Fruit fly (Drosophila melanogaster): ENCODE results near the gene AP-1-2beta.

Gene AP-1-2beta

DNA sequence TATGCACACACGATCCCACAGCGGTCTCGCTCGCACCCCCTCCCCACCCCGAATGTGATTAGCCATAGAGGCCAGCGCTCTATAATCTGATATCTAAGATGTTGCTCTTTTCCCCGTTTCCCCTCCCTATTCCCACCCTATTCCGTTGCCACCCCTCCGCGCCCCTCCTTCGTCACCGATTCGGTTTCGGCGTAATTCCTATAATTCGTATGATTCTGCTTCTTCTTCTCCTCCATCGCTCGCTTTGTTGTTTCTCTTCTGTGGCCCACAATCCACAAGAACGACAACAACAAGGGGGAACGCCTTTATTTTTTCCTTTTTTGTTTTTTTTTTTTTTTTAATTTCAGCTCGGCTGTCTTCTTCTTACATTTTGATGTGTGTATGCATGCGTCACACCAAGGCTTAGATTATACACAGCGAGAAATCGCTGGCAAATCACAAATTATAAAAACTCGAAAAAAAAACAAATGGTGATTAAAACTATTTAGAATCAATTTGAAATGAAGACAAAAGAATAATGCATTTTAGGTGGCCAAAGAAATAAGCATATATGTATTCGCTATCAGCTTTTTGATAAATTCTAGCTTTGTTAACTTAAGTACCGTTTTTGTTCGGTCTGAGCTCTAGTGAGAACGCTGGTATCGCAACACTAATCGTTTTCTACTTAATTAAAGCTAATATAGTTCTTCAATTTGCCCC lies 39.2 kb downstream of the AP-1-2beta start (continued):
- TF ChIP-seq Sox14 (GFP tag; optimal IDR thresholded peaks at IDR 0.05) (peak; percentile 57), CG10669 (GFP tag; optimal IDR thresholded peaks at IDR 0.05) (peak; percentile 56), CG11762 (GFP tag; optimal IDR thresholded peaks at IDR 0.05; ENCODE audit: insufficient read depth) (no peak), CG3032 (tag; optimal IDR thresholded peaks at IDR 0.05) (peak; percentile 45), vri (GFP tag; optimal IDR thresholded peaks at IDR 0.05) (peak; percentile 46), CG15336 (GFP tag; IDR thresholded peaks at IDR 0.05) (no peak; the same call in 1 of the 2 replicates), Ets21C (GFP tag; optimal IDR thresholded peaks at IDR 0.05) (peak; percentile 40), CG8632 (GFP tag; optimal IDR thresholded peaks at IDR 0.05) (peak; percentile 28), Sox15 (GFP tag; optimal IDR thresholded peaks at IDR 0.05) (peak; percentile 17), net (GFP tag; optimal IDR thresholded peaks at IDR 0.05) (peak; percentile 31), esn (GFP tag; optimal IDR thresholded peaks at IDR 0.05) (peak; percentile 66), ss (GFP tag; optimal IDR thresholded peaks at IDR 0.05) (peak; percentile 23 to 40), pdm3 (GFP tag; optimal IDR thresholded peaks at IDR 0.05) (peak; percentile 46), fd85E (GFP tag; optimal IDR thresholded peaks at IDR 0.05) (no peak), CG10631 (GFP tag; optimal IDR thresholded peaks at IDR 0.05) (peak; percentile 51), CG9139 (GFP tag; optimal IDR thresholded peaks at IDR 0.05) (peak; percentile 33), Hr38 (GFP tag; optimal IDR thresholded peaks at IDR 0.05) (no peak), Blimp-1 (GFP tag; optimal IDR thresholded peaks at IDR 0.05) (no peak), OdsH (GFP tag; optimal IDR thresholded peaks at IDR 0.05) (peak; percentile 49), dsx (GFP tag; optimal IDR thresholded peaks at IDR 0.05; ENCODE audit: poor library complexity, severe bottlenecking) (peak; percentile 37), eg (GFP tag; IDR thresholded peaks at IDR 0.05) (peak; percentile 38; the same call in 1 of the 3 replicates), cyc (GFP tag; optimal IDR thresholded peaks at IDR 0.05) (peak; percentile 57), CG11902 (GFP tag; optimal IDR thresholded peaks at IDR 0.05) (no peak), CG34406 (GFP tag; optimal IDR thresholded peaks at IDR 0.05) (peak; percentile 39), Ets96B (tag; optimal IDR thresholded peaks at IDR 0.05) (peak; percentile 30), CG8319 (GFP tag; optimal IDR thresholded peaks at IDR 0.05) (peak; percentile 4), Smox (GFP tag; optimal IDR thresholded peaks at IDR 0.05) (peak; percentile 55), spab (GFP tag; optimal IDR thresholded peaks at IDR 0.05) (peak; percentile 41), Gug (GFP tag; IDR thresholded peaks at IDR 0.05) (no peak), Eip78C (GFP tag) (peak; percentile 82), CG1621 (tag; optimal IDR thresholded peaks at IDR 0.05) (peak; percentile 26), CG8119 (GFP tag; IDR thresholded peaks at IDR 0.05) (0 out of 3 replicates have a peak, but pooled peaks have one; percentile 15), CG6276 (GFP tag; optimal IDR thresholded peaks at IDR 0.05) (no peak), CG7368 (GFP tag; optimal IDR thresholded peaks at IDR 0.05) (peak; percentile 39), Hr39 (GFP tag; optimal IDR thresholded peaks at IDR 0.05) (peak; percentile 68), CG32006 (GFP tag; optimal IDR thresholded peaks at IDR 0.05) (peak; percentile 39), CG6792 (GFP tag; optimal IDR thresholded peaks at IDR 0.05) (peak; percentile 33), Hr4 (GFP tag; optimal IDR thresholded peaks at IDR 0.05) (peak; percentile 11), Sox102F (GFP tag; optimal IDR thresholded peaks at IDR 0.05) (peak; percentile 50)

DNA sequence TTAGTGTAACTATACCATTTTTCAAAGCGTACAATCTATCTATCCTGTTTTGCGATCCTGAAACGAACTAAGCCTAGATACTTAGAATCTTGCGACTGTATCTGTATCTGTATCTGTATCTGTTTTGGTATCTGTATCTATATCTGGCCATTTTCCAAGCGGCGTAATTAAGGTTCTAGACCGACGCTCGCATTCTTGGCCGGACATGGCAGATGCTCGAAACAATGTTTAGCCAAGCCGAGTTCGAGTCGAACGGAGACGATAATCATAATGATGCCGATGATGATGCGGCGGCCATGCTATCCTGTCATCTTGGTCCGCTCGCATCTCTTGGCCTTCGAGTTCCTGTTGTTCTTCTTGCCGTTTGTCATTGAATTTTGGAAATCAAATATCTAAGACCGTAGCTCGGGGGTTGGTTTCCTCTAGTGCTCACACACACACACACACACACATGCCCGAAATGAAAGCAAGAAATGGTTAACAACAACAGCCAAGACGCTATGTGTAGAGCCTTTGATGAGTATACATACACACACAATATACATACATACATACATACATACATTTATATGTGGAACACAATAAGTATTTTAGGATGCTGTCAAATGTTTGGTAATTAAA lies 41.3 kb downstream of the AP-1-2beta start:
- TF ChIP-seq eg (GFP tag; IDR thresholded peaks at IDR 0.05) (no peak), OdsH (GFP tag; optimal IDR thresholded peaks at IDR 0.05) (no peak), acj6 (GFP tag; optimal IDR thresholded peaks at IDR 0.05) (no peak), CG32006 (GFP tag; optimal IDR thresholded peaks at IDR 0.05) (no peak), Ets21C (GFP tag; optimal IDR thresholded peaks at IDR 0.05) (no peak), net (GFP tag; optimal IDR thresholded peaks at IDR 0.05) (no peak), CG9139 (GFP tag; optimal IDR thresholded peaks at IDR 0.05) (no peak), svp (GFP tag) (no peak), CG11762 (GFP tag; optimal IDR thresholded peaks at IDR 0.05; ENCODE audit: insufficient read depth) (no peak), Smox (GFP tag; optimal IDR thresholded peaks at IDR 0.05) (no peak), achi (GFP tag; optimal IDR thresholded peaks at IDR 0.05) (no peak), CG8632 (GFP tag; optimal IDR thresholded peaks at IDR 0.05) (no peak), CG11902 (GFP tag; optimal IDR thresholded peaks at IDR 0.05) (no peak)

Measured in whole organism, prepupa.